Worm (Caenorhabditis elegans) whole organism, L1 larva: Measurements from ENCODE around the gene egl-27.

Experiments
- C16A3.4 ChIP-seq: fragments of 150-350 bp; optimal IDR thresholded peaks from 2 replicates; lab custom pipeline; 2014; ENCODE audit warnings: missing biosample characterization, missing genetic modification characterization
- C34B4.2 ChIP-seq: sonication (generic microtip); optimal IDR thresholded peaks from 2 replicates; lab custom pipeline; 2017; ENCODE audit warnings: mild to moderate bottlenecking, missing genetic modification characterization, missing compliant biosample characterization
- F16B12.6 ChIP-seq: fragments of 150-350 bp; optimal IDR thresholded peaks from 2 replicates; lab custom pipeline; 2014; ENCODE audit warnings: missing biosample characterization, missing genetic modification characterization
- blmp-1 ChIP-seq: fragments of 150-350 bp; optimal IDR thresholded peaks from 2 replicates; lab custom pipeline; 2014; ENCODE audit warnings: missing biosample characterization, missing genetic modification characterization
- ceh-88 ChIP-seq: fragments of 200-800 bp; sonication (Bioruptor generic); IDR thresholded peaks from 2 replicates; pipeline ENCODE4 v1.3.6; 2022; ENCODE audit warnings: missing genetic modification characterization, missing compliant biosample characterization
- dpl-1 ChIP-seq, 3 experiments: fragments of 150-350 bp in 2 of 3; sonication (generic microtip) in 1 of 3; optimal IDR thresholded peaks; 2 replicates each; lab custom pipeline; 2014 to 2017; ENCODE audit warnings: missing biosample characterization in 3 of 3, missing genetic modification characterization in 3 of 3, missing genetic modification reagents in 3 of 3
- efl-3 ChIP-seq: fragments of 200-800 bp; sonication (Bioruptor generic); optimal IDR thresholded peaks from 2 replicates; lab custom pipeline; 2018; ENCODE audit warnings: mild to moderate bottlenecking, missing genetic modification characterization, missing compliant biosample characterization
- fkh-10 ChIP-seq: sonication (generic microtip); optimal IDR thresholded peaks from 2 replicates; lab custom pipeline; 2017; ENCODE audit warnings: missing biosample characterization, missing genetic modification reagents, missing genetic modification characterization
- fkh-4 ChIP-seq: sonication (generic microtip); optimal IDR thresholded peaks from 2 replicates; lab custom pipeline; 2016; ENCODE audit warnings: missing compliant biosample characterization, missing genetic modification characterization, borderline replicate concordance
- fkh-8 ChIP-seq: sonication (generic microtip); optimal IDR thresholded peaks from 2 replicates; lab custom pipeline; 2016; ENCODE audit warnings: mild to moderate bottlenecking, missing genetic modification characterization, missing compliant biosample characterization
- fos-1 ChIP-seq: fragments of 150-350 bp; optimal IDR thresholded peaks from 2 replicates; lab custom pipeline; 2014; ENCODE audit warnings: missing biosample characterization, missing genetic modification characterization
- hlh-4 ChIP-seq: sonication (generic microtip); optimal IDR thresholded peaks from 2 replicates; lab custom pipeline; 2016; ENCODE audit warnings: mild to moderate bottlenecking, missing genetic modification characterization, missing compliant biosample characterization
- hpl-2 ChIP-seq: fragments of 150-350 bp; optimal IDR thresholded peaks from 2 replicates; lab custom pipeline; 2014; ENCODE audit warnings: missing biosample characterization, missing genetic modification reagents, missing genetic modification characterization
- isw-1 ChIP-seq: fragments of 200-800 bp; sonication (Bioruptor generic); IDR thresholded peaks from 2 replicates; pipeline ENCODE4 v1.3.6; 2022; ENCODE audit warnings: missing genetic modification characterization, missing compliant biosample characterization
- jun-1 ChIP-seq: fragments of 150-350 bp; optimal IDR thresholded peaks from 2 replicates; lab custom pipeline; 2014; ENCODE audit warnings: missing biosample characterization, missing genetic modification reagents, missing genetic modification characterization
- lin-13 ChIP-seq: fragments of 150-350 bp; optimal IDR thresholded peaks from 2 replicates; lab custom pipeline; 2014; ENCODE audit warnings: missing biosample characterization, missing genetic modification reagents, missing genetic modification characterization
- lin-15B ChIP-seq: fragments of 150-350 bp; sonication (generic microtip); optimal IDR thresholded peaks from 3 replicates; lab custom pipeline; 2014; ENCODE audit warnings: missing biosample characterization, missing genetic modification characterization
- lin-35 ChIP-seq, 2 experiments: fragments of 150-350 bp; optimal IDR thresholded peaks; 2 replicates each; lab custom pipeline; 2014; ENCODE audit warnings: missing biosample characterization in 2 of 2, missing genetic modification characterization in 2 of 2, missing genetic modification reagents in 2 of 2
- lin-39 ChIP-seq: fragments of 150-350 bp; optimal IDR thresholded peaks from 2 replicates; lab custom pipeline; 2014; ENCODE audit warnings: missing biosample characterization, missing genetic modification reagents, missing genetic modification characterization
- lir-3 ChIP-seq: sonication (generic microtip); optimal IDR thresholded peaks from 2 replicates; lab custom pipeline; 2016; ENCODE audit warnings: mild to moderate bottlenecking, missing genetic modification characterization, moderate library complexity, missing compliant biosample characterization; ENCODE audit not compliant: poor library complexity
- lsy-2 ChIP-seq, 2 experiments: fragments of 150-350 bp; optimal IDR thresholded peaks; 2 replicates each; lab custom pipeline; 2014; ENCODE audit warnings: missing biosample characterization in 2 of 2, missing genetic modification characterization in 2 of 2
- mab-9 ChIP-seq: fragments of 200-800 bp; sonication (Bioruptor generic); IDR thresholded peaks from 2 replicates; pipeline ENCODE4 v1.3.6; 2022; ENCODE audit warnings: missing genetic modification reagents, missing genetic modification characterization, missing compliant biosample characterization
- mef-2 ChIP-seq: fragments of 150-350 bp; optimal IDR thresholded peaks from 2 replicates; lab custom pipeline; 2014; ENCODE audit warnings: missing biosample characterization, missing genetic modification characterization
- mep-1 ChIP-seq: fragments of 150-350 bp; optimal IDR thresholded peaks from 2 replicates; lab custom pipeline; 2014; ENCODE audit warnings: missing biosample characterization, missing genetic modification characterization
- nhr-11 ChIP-seq: fragments of 150-350 bp; optimal IDR thresholded peaks from 2 replicates; lab custom pipeline; 2014; ENCODE audit warnings: missing biosample characterization, missing genetic modification characterization
- nhr-12 ChIP-seq: sonication (generic microtip); optimal IDR thresholded peaks from 2 replicates; lab custom pipeline; 2017; ENCODE audit warnings: missing biosample characterization, missing genetic modification characterization
- nhr-19 ChIP-seq: fragments of 200-800 bp; sonication (Bioruptor generic); conservative IDR thresholded peaks from 2 replicates; pipeline ENCODE4 v1.3.6; 2022; ENCODE audit warnings: missing genetic modification characterization, missing compliant biosample characterization
- nhr-20 ChIP-seq: sonication (generic microtip); optimal IDR thresholded peaks from 2 replicates; lab custom pipeline; 2016; ENCODE audit warnings: mild to moderate bottlenecking, missing genetic modification characterization, missing compliant biosample characterization
- nhr-237 ChIP-seq: fragments of 150-350 bp; optimal IDR thresholded peaks from 2 replicates; lab custom pipeline; 2014; ENCODE audit warnings: missing biosample characterization, missing genetic modification characterization
- nhr-28 ChIP-seq: fragments of 150-350 bp; optimal IDR thresholded peaks from 2 replicates; lab custom pipeline; 2014; ENCODE audit warnings: missing biosample characterization, missing genetic modification characterization
- nhr-77 ChIP-seq: fragments of 150-350 bp; optimal IDR thresholded peaks from 2 replicates; lab custom pipeline; 2014; ENCODE audit warnings: missing biosample characterization, missing genetic modification characterization
- pqm-1 ChIP-seq: sonication (generic microtip); optimal IDR thresholded peaks from 3 replicates; lab custom pipeline; 2017; ENCODE audit warnings: missing biosample characterization, missing genetic modification characterization
- rnt-1 ChIP-seq: sonication (generic microtip); optimal IDR thresholded peaks from 2 replicates; lab custom pipeline; 2016; ENCODE audit warnings: mild to moderate bottlenecking, missing genetic modification characterization, moderate library complexity, missing compliant biosample characterization
- sptf-1 ChIP-seq: fragments of 150-350 bp; optimal IDR thresholded peaks from 2 replicates; lab custom pipeline; 2014; ENCODE audit warnings: missing biosample characterization, missing genetic modification characterization
- vab-15 ChIP-seq: sonication (generic microtip); optimal IDR thresholded peaks from 2 replicates; lab custom pipeline; 2017; ENCODE audit warnings: missing genotype, mild to moderate bottlenecking, missing genetic modification characterization, missing compliant biosample characterization
- xbp-1 ChIP-seq: sonication (generic microtip); optimal IDR thresholded peaks from 2 replicates; lab custom pipeline; 2016; ENCODE audit warnings: missing genetic modification characterization, missing compliant biosample characterization
- zag-1 ChIP-seq: fragments of 150-350 bp; optimal IDR thresholded peaks from 2 replicates; lab custom pipeline; 2014; ENCODE audit warnings: missing biosample characterization, missing genetic modification characterization
- ztf-11 ChIP-seq, 2 experiments: sonication (generic microtip); optimal IDR thresholded peaks; 2 replicates each; lab custom pipeline; 2016 to 2017; ENCODE audit warnings: missing genetic modification characterization in 2 of 2, missing biosample characterization in 1 of 2, missing compliant biosample characterization in 1 of 2

egl-27 gene

ce11 chrII:6858835-6859234 lies 24.0 kb downstream of the egl-27 start (continued):
- TF ChIP-seq fkh-4 (no peak), nhr-12 (tag; lab: Kevin White, UChicago) (no peak), efl-3 (no peak), isw-1 (GFP tag; lab: Robert Waterston, UW) (no peak), zag-1 (tag; lab: Kevin White, UChicago) (no peak), sptf-1 (tag; lab: Kevin White, UChicago) (no peak), pqm-1 (tag; lab: Kevin White, UChicago) (no peak), xbp-1 (peak; percentile 5), fkh-8 (peak; percentile 53), lsy-2 (tag; optimal IDR thresholded peaks at IDR 0.05; lab: Kevin White, UChicago) (peak; percentile 12 to 61), nhr-28 (tag; lab: Kevin White, UChicago) (no peak), mep-1 (tag; lab: Kevin White, UChicago) (no peak), fos-1 (tag; lab: Kevin White, UChicago) (no peak), fkh-10 (GFP tag; lab: Kevin White, UChicago) (no peak), nhr-19 (GFP tag; lab: Robert Waterston, UW) (peak; percentile 44), lin-39 (tag; lab: Kevin White, UChicago) (no peak), mab-9 (GFP tag; lab: Robert Waterston, UW) (no peak), C34B4.2 (tag; lab: Kevin White, UChicago) (no peak), lin-35 (GFP tag; optimal IDR thresholded peaks at IDR 0.05; lab: Kevin White, UChicago) (peak; percentile 42 to 48)

ce11 chrII:6860043-6860442 lies 25.2 kb downstream of the egl-27 start:
- TF ChIP-seq nhr-237 (tag; lab: Kevin White, UChicago), result no peak

ce11 chrII:6863652-6864051 lies 28.8 kb downstream of the egl-27 start, which contains the start of gene aff-1:
TSS of gene aff-1 (minus strand) at chrII:6863752.
- no peak for TF ChIP-seq C16A3.4 (tag; lab: Kevin White, UChicago)
- no peak for TF ChIP-seq mab-9 (GFP tag; lab: Robert Waterston, UW)
- TF ChIP-seq jun-1 (tag; lab: Kevin White, UChicago), result no peak
- TF ChIP-seq hlh-4 (tag; lab: Kevin White, UChicago), result no peak
- no peak for TF ChIP-seq nhr-20 (tag; lab: Kevin White, UChicago)
- TF ChIP-seq nhr-11 (tag; lab: Kevin White, UChicago), result no peak
- TF ChIP-seq dpl-1 (GFP tag; optimal IDR thresholded peaks at IDR 0.05; lab: Kevin White, UChicago), result no peak
- no peak for TF ChIP-seq ceh-88 (GFP tag; lab: Robert Waterston, UW)
- no peak for TF ChIP-seq ztf-11 (tag; optimal IDR thresholded peaks at IDR 0.05; lab: Kevin White, UChicago)
- TF ChIP-seq F16B12.6 (tag; lab: Kevin White, UChicago), result no peak
- TF ChIP-seq nhr-77 (tag; lab: Kevin White, UChicago), result no peak
- no peak for TF ChIP-seq vab-15
- TF ChIP-seq lin-15B (tag; lab: Kevin White, UChicago), result no peak
- TF ChIP-seq lin-13 (GFP tag; lab: Kevin White, UChicago), result no peak
- no peak for TF ChIP-seq lir-3 (tag; lab: Kevin White, UChicago)

ce11 chrII:6870803-6871202 lies 36.0 kb downstream of the egl-27 start, which contains the start of gene clhm-1:
TSS of gene clhm-1 (minus strand) at chrII:6871009.
- TF ChIP-seq efl-3 (no peak), rnt-1 (tag; lab: Kevin White, UChicago) (peak; percentile 24), fos-1 (tag; lab: Kevin White, UChicago) (no peak), mef-2 (no peak), fkh-4 (no peak), hpl-2 (no peak), blmp-1 (tag; lab: Kevin White, UChicago) (no peak)
